Fruit fly (Drosophila melanogaster): ENCODE results near the gene Orc5.

DNA sequence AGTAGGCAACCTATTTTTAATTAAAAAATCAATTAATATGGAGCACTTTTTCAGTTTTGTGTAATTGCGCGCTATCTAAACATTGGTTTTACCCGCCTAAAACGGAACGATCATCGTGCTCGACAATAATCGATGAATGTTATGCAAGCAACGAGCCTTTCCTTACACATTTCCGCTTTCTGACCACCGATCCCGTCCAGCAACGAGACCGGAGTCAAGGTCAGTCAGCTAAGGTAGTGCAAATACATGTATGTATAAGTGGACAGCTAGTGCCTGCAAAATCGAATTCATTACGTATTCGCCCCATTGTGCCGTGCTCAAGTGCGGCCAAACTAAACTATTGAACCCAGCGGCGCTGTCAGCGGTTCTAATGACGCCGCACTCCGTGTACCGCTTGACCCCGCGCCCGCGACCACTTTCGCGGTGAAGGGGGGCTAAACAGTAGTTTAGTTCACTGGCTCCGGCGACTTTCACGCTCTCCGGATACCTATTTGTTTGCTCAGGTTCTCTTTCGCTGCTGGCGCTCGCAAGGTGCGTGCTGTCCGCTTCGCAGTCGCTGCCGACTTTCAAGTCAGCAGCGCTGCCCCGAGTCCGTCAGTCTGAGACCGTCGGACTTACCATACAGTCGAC, 26.5 kb upstream of the Orc5 start, which contains the start of gene CAH1:
- TF ChIP-seq CG10267 (tag; optimal IDR thresholded peaks at IDR 0.05): no peak
- TF ChIP-seq CG1602 (GFP tag; optimal IDR thresholded peaks at IDR 0.05): no peak
- no peak for TF ChIP-seq CG9797 (GFP tag; optimal IDR thresholded peaks at IDR 0.05)
- TF ChIP-seq prd (optimal IDR thresholded peaks at IDR 0.05): no peak
- no peak for TF ChIP-seq prd (GFP tag; IDR thresholded peaks at IDR 0.05)
- no peak for TF ChIP-seq dysf (GFP tag; IDR thresholded peaks at IDR 0.05)
- peak; percentile 19; the same call in 1 of the 2 replicates for TF ChIP-seq CG32532 (GFP tag; IDR thresholded peaks at IDR 0.05)
- TF ChIP-seq Sin3A (optimal IDR thresholded peaks at IDR 0.05): no peak
- TF ChIP-seq HHEX (GFP tag; optimal IDR thresholded peaks at IDR 0.05): no peak
- TF ChIP-seq CG17385 (GFP tag; optimal IDR thresholded peaks at IDR 0.05): no peak

All from whole organism, embryonic.